Fruit fly (Drosophila melanogaster) whole organism, embryonic: ENCODE measurements around the gene CG16727.

ENCODE experiments used
- Atf6 ChIP-seq: fragments of 200-800 bp; sonication (Bioruptor generic); IDR thresholded peaks from 2 replicates; pipeline ENCODE4 v1.3.6; 2022; ENCODE audit warnings: missing biosample characterization, missing genetic modification characterization
- CG10366 ChIP-seq: fragments of 200-800 bp; sonication (Bioruptor generic); IDR thresholded peaks from 2 replicates; pipeline ENCODE4 v1.3.6; 2022; ENCODE audit warnings: missing biosample characterization, missing genetic modification characterization
- CG10979 ChIP-seq: fragments of 200-800 bp; sonication (Bioruptor generic); optimal IDR thresholded peaks from 2 replicates; lab custom pipeline; 2018; ENCODE audit warnings: missing biosample characterization, mild to moderate bottlenecking, missing genetic modification characterization, moderate library complexity
- CG11085 ChIP-seq: fragments of 200-800 bp; sonication (Bioruptor generic); IDR thresholded peaks from 2 replicates; pipeline ENCODE4 v1.3.6; 2022; ENCODE audit warnings: missing biosample characterization, missing genetic modification characterization
- CG11456 ChIP-seq: fragments of 200-800 bp; sonication (Bioruptor generic); IDR thresholded peaks from 3 replicates; pipeline ENCODE4 v1.3.6; 2022; ENCODE audit warnings: missing biosample characterization, missing genetic modification characterization
- CG11696 ChIP-seq: fragments of 200-800 bp; sonication (Bioruptor generic); IDR thresholded peaks from 2 replicates; pipeline ENCODE4 v1.3.6; 2022; ENCODE audit warnings: missing biosample characterization, missing genetic modification characterization
- CG12236 ChIP-seq: fragments of 200-800 bp; sonication (Bioruptor generic); optimal IDR thresholded peaks from 2 replicates; lab custom pipeline; 2016; ENCODE audit warnings: missing biosample characterization, missing genetic modification characterization
- CG13624 ChIP-seq: fragments of 200-800 bp; sonication (Bioruptor generic); optimal IDR thresholded peaks from 2 replicates; lab custom pipeline; 2016; ENCODE audit warnings: missing biosample characterization, missing genetic modification characterization
- CG13894 ChIP-seq: fragments of 200-800 bp; sonication (Bioruptor generic); optimal IDR thresholded peaks from 3 replicates; lab custom pipeline; 2018; ENCODE audit warnings: missing biosample characterization, mild to moderate bottlenecking, missing genetic modification characterization, moderate library complexity
- CG15696 ChIP-seq: fragments of 200-800 bp; sonication (Bioruptor generic); optimal IDR thresholded peaks from 2 replicates; lab custom pipeline; 2019; ENCODE audit warnings: missing biosample characterization, mild to moderate bottlenecking, missing genetic modification characterization, moderate library complexity
- CG1603 ChIP-seq: fragments of 200-800 bp; sonication (Bioruptor generic); optimal IDR thresholded peaks from 2 replicates; lab custom pipeline; 2019; ENCODE audit warnings: missing biosample characterization, mild to moderate bottlenecking, missing genetic modification characterization, moderate library complexity
- CG16863 ChIP-seq: fragments of 200-800 bp; sonication (Bioruptor generic); optimal IDR thresholded peaks from 3 replicates; lab custom pipeline; 2016; ENCODE audit warnings: missing biosample characterization, missing genetic modification characterization
- CG18011 ChIP-seq: fragments of 200-800 bp; sonication (Bioruptor generic); optimal IDR thresholded peaks from 2 replicates; lab custom pipeline; 2017; ENCODE audit warnings: missing biosample characterization, missing genetic modification characterization, mild to moderate bottlenecking, moderate library complexity, missing genotype
- CG30431 ChIP-seq: fragments of 200-800 bp; sonication (Bioruptor generic); optimal IDR thresholded peaks from 2 replicates; lab custom pipeline; 2017; ENCODE audit warnings: missing biosample characterization, missing genetic modification characterization
- CG33557 ChIP-seq: fragments of 200-800 bp; sonication (Bioruptor generic); optimal IDR thresholded peaks from 2 replicates; lab custom pipeline; 2019; ENCODE audit warnings: missing biosample characterization, mild to moderate bottlenecking, missing genetic modification characterization, moderate library complexity
- CG5953 ChIP-seq: fragments of 200-800 bp; sonication (Bioruptor generic); IDR thresholded peaks from 2 replicates; pipeline ENCODE4 v1.3.6; 2022; ENCODE audit warnings: missing biosample characterization, missing genetic modification characterization
- CG8359 ChIP-seq: fragments of 200-800 bp; sonication (Bioruptor generic); optimal IDR thresholded peaks from 2 replicates; lab custom pipeline; 2017; ENCODE audit warnings: missing biosample characterization, mild to moderate bottlenecking, missing genetic modification characterization, borderline replicate concordance
- CHES-1-like ChIP-seq: fragments of 200-800 bp; sonication (Bioruptor generic); optimal IDR thresholded peaks from 2 replicates; lab custom pipeline; 2016; ENCODE audit warnings: missing biosample characterization, missing genetic modification characterization
- Camta ChIP-seq: fragments of 200-800 bp; sonication (Bioruptor generic); optimal IDR thresholded peaks from 2 replicates; lab custom pipeline; 2016; ENCODE audit warnings: missing biosample characterization, missing genetic modification characterization
- D ChIP-seq, 2 experiments: fragments of 200-800 bp in 1 of 2; fragments of >200 bp in 1 of 2; sonication (Bioruptor generic) in 1 of 2; optimal IDR thresholded peaks; 2 replicates in 1 of 2; 3 replicates in 1 of 2; lab custom pipeline; 2017; ENCODE audit warnings: mild to moderate bottlenecking in 1 of 2, missing biosample characterization in 1 of 2, missing genetic modification characterization in 1 of 2, missing genetic modification reagents in 1 of 2
- HLH54F ChIP-seq: fragments of 200-800 bp; sonication (Bioruptor generic); optimal IDR thresholded peaks from 3 replicates; lab custom pipeline; 2016; ENCODE audit warnings: missing biosample characterization, missing genetic modification characterization
- Hr39 ChIP-seq: fragments of >200 bp; optimal IDR thresholded peaks from 2 replicates; lab custom pipeline; 2017
- Hsf ChIP-seq: fragments of 200-800 bp; sonication (Bioruptor generic); optimal IDR thresholded peaks from 3 replicates; lab custom pipeline; 2016; ENCODE audit warnings: missing biosample characterization, missing genetic modification characterization
- NFAT ChIP-seq: fragments of 200-800 bp; sonication (Bioruptor generic); IDR thresholded peaks from 2 replicates; pipeline ENCODE4 v1.3.6; 2022; ENCODE audit warnings: missing biosample characterization, missing genetic modification characterization
- Nf-YC ChIP-seq: fragments of 200-800 bp; optimal IDR thresholded peaks from 3 replicates; lab custom pipeline; 2019; ENCODE audit warnings: missing biosample characterization, mild to moderate bottlenecking, missing genetic modification characterization, moderate library complexity
- Opbp ChIP-seq: fragments of 200-800 bp; sonication (Bioruptor generic); IDR thresholded peaks from 3 replicates; pipeline ENCODE4 v1.3.6; 2022; ENCODE audit warnings: missing biosample characterization, missing genetic modification characterization; ENCODE audit not compliant: partially characterized antibody
- Taf1 ChIP-seq: fragments of 200-800 bp; sonication (Bioruptor generic); IDR thresholded peaks from 2 replicates; pipeline ENCODE4 v1.3.6; 2022; ENCODE audit warnings: missing biosample characterization, missing genetic modification characterization
- bcd ChIP-seq: fragments of 200-800 bp; sonication (Bioruptor generic); optimal IDR thresholded peaks from 2 replicates; lab custom pipeline; 2017; ENCODE audit warnings: missing biosample characterization, mild to moderate bottlenecking, missing genetic modification characterization
- chn ChIP-seq: fragments of 200-800 bp; sonication (Bioruptor generic); optimal IDR thresholded peaks from 2 replicates; lab custom pipeline; 2016; ENCODE audit warnings: missing biosample characterization, missing genetic modification characterization
- ci ChIP-seq: fragments of 200-800 bp; sonication (Bioruptor generic); IDR thresholded peaks from 3 replicates; pipeline ENCODE4 v1.3.6; 2022; ENCODE audit warnings: missing biosample characterization, missing genetic modification characterization
- crc ChIP-seq: fragments of 200-800 bp; sonication (Bioruptor generic); optimal IDR thresholded peaks from 2 replicates; lab custom pipeline; 2016; ENCODE audit warnings: missing biosample characterization, missing genetic modification characterization
- emc ChIP-seq: fragments of 200-800 bp; sonication (Bioruptor generic); optimal IDR thresholded peaks from 2 replicates; lab custom pipeline; 2016; ENCODE audit warnings: missing biosample characterization, missing genetic modification characterization
- en ChIP-seq: fragments of 200-800 bp; sonication (Bioruptor generic); optimal IDR thresholded peaks from 2 replicates; lab custom pipeline; 2016; ENCODE audit warnings: missing biosample characterization, missing genetic modification characterization
- hth ChIP-seq: fragments of >200 bp; optimal IDR thresholded peaks from 2 replicates; lab custom pipeline; 2017; ENCODE audit warnings: inconsistent platforms
- ind ChIP-seq: fragments of 200-800 bp; sonication (Bioruptor generic); optimal IDR thresholded peaks from 3 replicates; lab custom pipeline; 2016; ENCODE audit warnings: missing biosample characterization, missing genetic modification characterization
- ken ChIP-seq: fragments of 200-800 bp; sonication (Bioruptor generic); IDR thresholded peaks from 3 replicates; pipeline ENCODE4 v1.3.6; 2022; ENCODE audit warnings: missing biosample characterization, missing genetic modification characterization
- lab ChIP-seq: fragments of 200-800 bp; sonication (Bioruptor generic); optimal IDR thresholded peaks from 3 replicates; lab custom pipeline; 2017; ENCODE audit warnings: missing biosample characterization, missing genetic modification characterization, mild to moderate bottlenecking, moderate library complexity, missing genetic modification reagents
- mirr ChIP-seq: fragments of 200-800 bp; sonication (Bioruptor generic); optimal IDR thresholded peaks from 3 replicates; lab custom pipeline; 2018; ENCODE audit warnings: missing biosample characterization, mild to moderate bottlenecking, missing genetic modification characterization
- nerfin-2 ChIP-seq: fragments of 200-800 bp; sonication (Bioruptor generic); IDR thresholded peaks from 2 replicates; pipeline ENCODE4 v1.3.6; 2022; ENCODE audit warnings: missing biosample characterization, missing genetic modification characterization; ENCODE audit not compliant: partially characterized antibody
- oc ChIP-seq: fragments of 200-800 bp; sonication (Bioruptor generic); optimal IDR thresholded peaks from 2 replicates; lab custom pipeline; 2018; ENCODE audit warnings: missing biosample characterization, mild to moderate bottlenecking, missing genetic modification characterization, moderate library complexity
- pfk ChIP-seq: fragments of 200-800 bp; sonication (Bioruptor generic); optimal IDR thresholded peaks from 2 replicates; lab custom pipeline; 2018; ENCODE audit warnings: missing biosample characterization, mild to moderate bottlenecking, missing genetic modification characterization, moderate library complexity
- pros ChIP-seq: fragments of 200-800 bp; sonication (Bioruptor generic); optimal IDR thresholded peaks from 3 replicates; lab custom pipeline; 2019; ENCODE audit warnings: missing biosample characterization, mild to moderate bottlenecking, missing genetic modification characterization, moderate library complexity
- ranshi ChIP-seq: fragments of 200-800 bp; sonication (Bioruptor generic); IDR thresholded peaks from 2 replicates; pipeline ENCODE4 v1.3.6; 2022; ENCODE audit warnings: missing biosample characterization, missing genetic modification characterization
- sc ChIP-seq, 3 experiments: fragments of >200 bp in 2 of 3; fragments of 200-800 bp in 1 of 3; sonication (Bioruptor generic) in 1 of 3; optimal IDR thresholded peaks; 2 replicates in 2 of 3; 3 replicates in 1 of 3; lab custom pipeline; 2017; ENCODE audit warnings: mild to moderate bottlenecking in 1 of 3, missing biosample characterization in 1 of 3, missing genetic modification characterization in 1 of 3, missing genetic modification reagents in 1 of 3
- sens-2 ChIP-seq: fragments of 200-800 bp; sonication (Bioruptor generic); IDR thresholded peaks from 2 replicates; pipeline ENCODE4 v1.3.6; 2022; ENCODE audit warnings: missing biosample characterization, missing genetic modification characterization
- sima ChIP-seq: fragments of 200-800 bp; sonication (Bioruptor generic); optimal IDR thresholded peaks from 2 replicates; lab custom pipeline; 2016; ENCODE audit warnings: missing biosample characterization, missing genetic modification characterization
- tll ChIP-seq, 2 experiments: fragments of 200-800 bp in 1 of 2; fragments of >200 bp in 1 of 2; sonication (Bioruptor generic) in 1 of 2; optimal IDR thresholded peaks; 2 replicates each; lab custom pipeline; 2017 to 2019; ENCODE audit warnings: missing biosample characterization in 2 of 2, missing genetic modification characterization in 2 of 2, mild to moderate bottlenecking in 1 of 2, moderate library complexity in 1 of 2
- zfh2 ChIP-seq: fragments of 200-800 bp; sonication (Bioruptor generic); optimal IDR thresholded peaks from 2 replicates; lab custom pipeline; 2016; ENCODE audit warnings: missing biosample characterization, missing genetic modification characterization

Gene CG16727

DNA sequence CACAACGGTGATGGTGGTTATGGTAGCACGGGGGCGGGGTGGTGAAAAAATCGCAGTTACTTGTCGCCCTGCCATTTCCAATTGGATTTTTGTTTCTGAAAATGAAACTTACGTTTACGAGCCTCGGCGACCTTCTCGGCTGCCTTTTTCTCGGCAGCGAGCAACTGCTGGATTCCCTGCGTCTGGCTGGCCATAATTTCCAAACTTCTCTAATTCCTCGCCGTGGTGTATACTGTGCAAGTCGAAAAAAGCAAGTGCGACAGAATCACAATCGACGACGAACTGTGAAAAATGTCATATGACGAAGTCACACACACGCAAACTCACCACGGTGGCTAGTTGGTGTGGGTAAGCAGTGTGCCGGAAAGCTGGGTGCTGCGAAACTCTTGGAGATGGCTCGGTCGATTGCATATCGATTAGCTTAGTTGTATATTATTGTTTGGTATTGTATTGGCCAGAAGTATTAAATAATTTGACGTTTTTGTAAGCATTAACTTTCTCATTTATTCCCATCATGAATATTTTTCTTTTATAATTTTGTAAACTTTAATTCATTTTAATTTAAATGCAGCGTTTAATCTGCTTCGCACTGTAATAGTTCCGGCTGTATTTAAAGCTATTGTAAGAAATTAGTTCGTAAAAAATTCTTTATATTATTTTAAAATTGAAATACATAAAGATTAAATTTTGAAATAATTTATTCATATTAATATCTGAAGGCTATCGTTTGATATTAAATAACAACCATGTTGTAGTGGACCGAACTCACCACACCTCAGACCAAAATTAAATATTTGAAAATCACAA is 31.1 kb downstream of the CG16727 start, which contains the start of gene Vha13 (continued):
- TF ChIP-seq CG13894 (tag; lab: Kevin White, UChicago) = peak; percentile 40
- peak; percentile 82 for TF ChIP-seq Opbp (GFP tag; lab: Robert Waterston, UW)
- peak; percentile 40 for TF ChIP-seq ranshi
- TF ChIP-seq CG10366 (GFP tag; lab: Robert Waterston, UW) = peak; percentile 48
- TF ChIP-seq ken (GFP tag; lab: Robert Waterston, UW) = peak; percentile 48; the same call in 1 of the 3 replicates
- peak; percentile 60 for TF ChIP-seq mirr (GFP tag; lab: Kevin White, UChicago)
- TF ChIP-seq CG11456 = peak; percentile 83
- peak; percentile 74 for TF ChIP-seq lab (GFP tag; lab: Kevin White, UChicago)
- TF ChIP-seq CG16863 (GFP tag; lab: Kevin White, UChicago) = peak; percentile 11
- TF ChIP-seq bcd (GFP tag; lab: Kevin White, UChicago) = no peak
- TF ChIP-seq sens-2 (GFP tag; lab: Robert Waterston, UW) = 0 out of 2 replicates have a peak, but pooled peaks have one; percentile 7
- peak; percentile 35 for TF ChIP-seq HLH54F (GFP tag; lab: Kevin White, UChicago)
- TF ChIP-seq CG8359 = no peak
- no peak for TF ChIP-seq crc (GFP tag; lab: Kevin White, UChicago)
- no peak for TF ChIP-seq CG30431 (GFP tag; lab: Kevin White, UChicago)
- TF ChIP-seq CHES-1-like (GFP tag; lab: Kevin White, UChicago) = peak; percentile 39
- TF ChIP-seq hth (lab: Kevin White, UChicago) = no peak
- peak; percentile 58; the same call in 1 of the 2 replicates for TF ChIP-seq Taf1 (GFP tag; lab: Robert Waterston, UW)
- peak; percentile 51 for TF ChIP-seq Hsf (GFP tag; lab: Kevin White, UChicago)
- TF ChIP-seq oc (tag; lab: Kevin White, UChicago) = no peak
- TF ChIP-seq CG18011 (GFP tag; lab: Kevin White, UChicago) = peak; percentile 98
- no peak for TF ChIP-seq CG10979
- TF ChIP-seq nerfin-2 (GFP tag; lab: Robert Waterston, UW) = no peak; the same call in 1 of the 2 replicates
- TF ChIP-seq sc (optimal IDR thresholded peaks at IDR 0.05; lab: Kevin White, UChicago) = no peak
- no peak for TF ChIP-seq sc (GFP tag; optimal IDR thresholded peaks at IDR 0.05; lab: Kevin White, UChicago)
- TF ChIP-seq Camta (GFP tag; lab: Kevin White, UChicago) = no peak
- TF ChIP-seq pros (GFP tag; lab: Kevin White, UChicago) = no peak
- TF ChIP-seq CG11085 = no peak
- TF ChIP-seq Nf-YC = peak; percentile 22
- TF ChIP-seq tll (GFP tag; optimal IDR thresholded peaks at IDR 0.05; lab: Kevin White, UChicago) = no peak
- TF ChIP-seq Hr39 (lab: Kevin White, UChicago) = no peak
- TF ChIP-seq CG12236 (GFP tag; lab: Kevin White, UChicago) = no peak
- TF ChIP-seq CG33557 (GFP tag; lab: Kevin White, UChicago) = no peak
- peak; percentile 84 for TF ChIP-seq NFAT (GFP tag; lab: Robert Waterston, UW)
- no peak for TF ChIP-seq en
- TF ChIP-seq sima (GFP tag; lab: Kevin White, UChicago) = no peak
- no peak for TF ChIP-seq D (optimal IDR thresholded peaks at IDR 0.05; lab: Kevin White, UChicago)
- no peak for TF ChIP-seq D (GFP tag; optimal IDR thresholded peaks at IDR 0.05; lab: Kevin White, UChicago)
- TF ChIP-seq CG1603 = peak; percentile 49
- TF ChIP-seq pfk = peak; percentile 43
- TF ChIP-seq ci (GFP tag; lab: Robert Waterston, UW) = peak; percentile 44; the same call in 1 of the 3 replicates
- TF ChIP-seq zfh2 (GFP tag; lab: Kevin White, UChicago) = peak; percentile 65
- no peak for TF ChIP-seq CG5953 (GFP tag; lab: Robert Waterston, UW)
- TF ChIP-seq CG13624 (GFP tag; lab: Kevin White, UChicago) = peak; percentile 46
- TF ChIP-seq CG11696 (GFP tag; lab: Robert Waterston, UW) = no peak
- TF ChIP-seq ind = peak; percentile 50
- TF ChIP-seq chn (GFP tag; lab: Kevin White, UChicago) = peak; percentile 51
- TF ChIP-seq emc (GFP tag; lab: Kevin White, UChicago) = no peak
- TF ChIP-seq Atf6 (GFP tag; lab: Robert Waterston, UW) = no peak; the same call in 1 of the 2 replicates
- peak; percentile 19 for TF ChIP-seq CG15696 (tag; lab: Kevin White, UChicago)
